Worm (Caenorhabditis elegans) whole organism, L4 larva: ENCODE measurements around the gene T25B9.1.

ENCODE experiments used
- daf-8 ChIP-seq: fragments of 200-800 bp; sonication (Bioruptor generic); IDR thresholded peaks from 2 replicates; pipeline ENCODE4 v1.3.6; 2022; ENCODE audit warnings: missing genetic modification characterization, missing compliant biosample characterization
- pha-4 ChIP-seq, 2 experiments: fragments of 150-350 bp in 1 of 2; fragments of 200-800 bp in 1 of 2; sonication (Bioruptor generic) in 1 of 2; IDR thresholded peaks in 1 of 2; optimal IDR thresholded peaks in 1 of 2; 2 replicates each; pipeline versions ENCODE4 v1.3.6 to Lab custom; 2014 to 2022; ENCODE audit warnings: missing genetic modification characterization in 2 of 2, missing genetic modification reagents in 2 of 2, missing biosample characterization in 1 of 2, missing compliant biosample characterization in 1 of 2
- pqm-1 ChIP-seq: sonication (generic microtip); optimal IDR thresholded peaks from 2 replicates; lab custom pipeline; 2017; ENCODE audit warnings: missing biosample characterization, missing genetic modification characterization

- no peak for TF ChIP-seq pqm-1 (tag; lab: Kevin White, UChicago)
- no peak for TF ChIP-seq pha-4 (GFP tag; IDR thresholded peaks at IDR 0.05; lab: Robert Waterston, UW)
- no peak for TF ChIP-seq pha-4 (tag; optimal IDR thresholded peaks at IDR 0.05; lab: Kevin White, UChicago)
- no peak for TF ChIP-seq daf-8
Observed at ce11 chrIV:10701866-10702458, 48.0 kb downstream of the T25B9.1 start.
